Worm (Caenorhabditis elegans): ENCODE data around the gene srh-279.

srh-279 gene

ce11 chrV:16160087-16160486 lies 32.1 kb upstream of the srh-279 start:
- TF ChIP-seq B0019.2 (GFP tag; conservative IDR thresholded peaks at IDR 0.05) (no peak), xnd-1 (tag; optimal IDR thresholded peaks at IDR 0.05) (no peak), cebp-1 (GFP tag; IDR thresholded peaks at IDR 0.05) (peak; percentile 85), cebp-1 (tag; optimal IDR thresholded peaks at IDR 0.05) (peak; percentile 96), ets-4 (GFP tag; optimal IDR thresholded peaks at IDR 0.05) (no peak)

DNA sequence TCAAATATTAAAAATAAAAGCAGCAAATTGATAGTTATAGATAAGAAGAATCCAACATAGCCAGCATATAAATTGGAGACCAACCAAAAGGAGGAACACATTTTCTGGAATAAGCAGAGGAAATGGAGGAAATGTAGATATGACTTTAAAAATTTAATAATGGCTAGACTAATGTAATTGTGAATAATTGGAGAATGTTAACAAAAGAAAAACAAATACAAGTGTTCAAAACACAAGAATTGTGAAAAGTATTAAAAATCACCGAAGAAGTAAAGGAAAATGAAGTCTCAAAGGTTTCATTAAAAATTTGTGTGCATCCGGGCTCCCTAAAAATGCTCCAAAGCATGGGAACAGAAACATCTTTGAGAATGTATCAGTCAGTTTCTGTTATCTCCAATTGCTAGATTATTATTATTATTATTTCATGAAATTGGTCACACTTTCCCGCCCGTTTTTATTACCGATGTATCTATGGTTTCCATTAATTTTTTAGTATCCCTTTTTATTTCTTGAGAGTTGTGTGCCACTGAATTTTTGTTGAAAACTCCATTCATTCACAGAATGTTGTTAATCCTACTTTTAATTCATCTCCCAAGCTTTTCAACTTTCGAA lies 30.0 kb upstream of the srh-279 start, which contains the start of the genes str-109 and F10A3.11:
Gene str-109 (minus strand): TSS at position 101 of the 612 bp plus-strand sequence.
Gene F10A3.11 (plus strand): TSS at position 562 of the 612 bp plus-strand sequence.
- TF ChIP-seq lsl-1 (GFP tag; optimal IDR thresholded peaks at IDR 0.05) = no peak
- no peak for TF ChIP-seq nhr-27 (tag; optimal IDR thresholded peaks at IDR 0.05)
- no peak for TF ChIP-seq attf-3 (GFP tag; conservative IDR thresholded peaks at IDR 0.05)

DNA sequence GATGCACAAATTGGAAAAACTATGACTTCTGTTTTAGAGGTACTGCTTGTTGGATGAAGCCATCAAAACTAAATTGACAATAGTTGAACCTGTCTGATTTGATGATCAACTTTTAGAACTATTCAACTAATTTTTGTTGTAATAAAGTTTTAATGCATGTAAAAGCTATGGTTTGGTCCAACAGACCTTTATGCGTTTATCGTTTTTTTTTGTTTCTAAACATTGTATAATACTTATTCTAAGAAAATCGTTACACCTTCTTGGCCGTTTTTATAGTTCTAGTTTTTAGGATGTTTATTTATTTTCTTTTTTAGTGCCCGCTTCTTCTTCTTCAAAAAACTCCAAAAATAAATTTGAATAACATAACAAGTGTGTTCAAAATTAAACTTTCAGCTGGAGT lies 28.5 kb upstream of the srh-279 start, which contains the start of gene F10A3.12:
Gene F10A3.12 (plus strand): TSS at position 301 of the 400 bp plus-strand sequence.
- TF ChIP-seq B0261.1 (tag; optimal IDR thresholded peaks at IDR 0.05) (no peak), ztf-28 (GFP tag; IDR thresholded peaks at IDR 0.05) (no peak), ztf-26 (tag; optimal IDR thresholded peaks at IDR 0.05) (no peak), tbx-9 (tag; optimal IDR thresholded peaks at IDR 0.05; ENCODE audit: borderline replicate concordance) (no peak), somi-1 (GFP tag; optimal IDR thresholded peaks at IDR 0.05) (no peak), die-1 (tag; optimal IDR thresholded peaks at IDR 0.05) (no peak), snpc-4 (GFP tag; optimal IDR thresholded peaks at IDR 0.05) (no peak), snpc-4 (tag; optimal IDR thresholded peaks at IDR 0.05) (no peak), chd-7 (tag; optimal IDR thresholded peaks at IDR 0.05) (no peak)

- TF ChIP-seq F23B12.7 (tag; optimal IDR thresholded peaks at IDR 0.05; ENCODE audit: insufficient read depth) = no peak
Measured at ce11 chrV:16165936-16166335, 26.3 kb upstream of the srh-279 start, which contains the start of gene str-108. Gene str-108, plus strand, starts transcription at chrV:16166236.

ce11 chrV:16169026-16169425 lies 23.2 kb upstream of the srh-279 start, which contains the start of gene str-111:
Gene str-111, minus strand, starts transcription at chrV:16169126.
- TF ChIP-seq him-1 (tag; optimal IDR thresholded peaks at IDR 0.05) (no peak), hrde-1 (tag; optimal IDR thresholded peaks at IDR 0.05; ENCODE audit: borderline replicate concordance) (no peak), mes-4 (tag; optimal IDR thresholded peaks at IDR 0.05) (no peak), ccch-3 (GFP tag; optimal IDR thresholded peaks at IDR 0.05) (no peak), let-526 (GFP tag; IDR thresholded peaks at IDR 0.05) (no peak)

- TF ChIP-seq rcor-1 (GFP tag; IDR thresholded peaks at IDR 0.05) (no peak), ccch-3 (GFP tag; optimal IDR thresholded peaks at IDR 0.05) (no peak), F22D6.2 (tag; optimal IDR thresholded peaks at IDR 0.05) (no peak), tlf-1 (GFP tag; optimal IDR thresholded peaks at IDR 0.05) (no peak), akir-1 (GFP tag; optimal IDR thresholded peaks at IDR 0.05) (no peak), Y79H2A.3 (GFP tag; conservative IDR thresholded peaks at IDR 0.05) (no peak)
Measured at ce11 chrV:16171721-16172120, 20.5 kb upstream of the srh-279 start, which contains the start of gene K05D4.9. Gene K05D4.9, minus strand, starts transcription at chrV:16171821.
